Worm (Caenorhabditis elegans) whole organism, L4 larva: ENCODE measurements around the gene cyp-31A3.

ENCODE experiments used
- F49E8.2 ChIP-seq: sonication (generic microtip); optimal IDR thresholded peaks from 2 replicates; lab custom pipeline; 2016; ENCODE audit warnings: missing compliant biosample characterization, mild to moderate bottlenecking, missing genetic modification characterization, borderline replicate concordance
- Y48G9A.11 ChIP-seq: fragments of 200-800 bp; sonication (Bioruptor generic); IDR thresholded peaks from 2 replicates; pipeline ENCODE4 v1.3.6; 2022; ENCODE audit warnings: missing genetic modification reagents, missing genetic modification characterization, missing compliant biosample characterization
- aly-2 ChIP-seq: sonication (generic microtip); optimal IDR thresholded peaks from 2 replicates; lab custom pipeline; 2018; ENCODE audit warnings: missing biosample characterization, missing genetic modification characterization
- arid-1 ChIP-seq: fragments of 200-800 bp; sonication (Bioruptor generic); conservative IDR thresholded peaks from 2 replicates; pipeline ENCODE4 v1.3.6; 2022; ENCODE audit warnings: missing genetic modification reagents, missing genetic modification characterization, missing compliant biosample characterization
- attf-4 ChIP-seq: sonication (generic microtip); optimal IDR thresholded peaks from 3 replicates; lab custom pipeline; 2017; ENCODE audit warnings: missing biosample characterization, missing genetic modification characterization
- ceh-20 ChIP-seq: fragments of 200-800 bp; sonication (Bioruptor generic); IDR thresholded peaks from 2 replicates; pipeline ENCODE4 v1.3.6; 2022; ENCODE audit warnings: missing genetic modification reagents, missing genetic modification characterization, missing compliant biosample characterization
- ceh-44 ChIP-seq: fragments of 200-800 bp; sonication (Bioruptor generic); IDR thresholded peaks from 2 replicates; pipeline ENCODE4 v1.3.6; 2022; ENCODE audit warnings: missing genetic modification reagents, missing genetic modification characterization, missing compliant biosample characterization
- cey-2 ChIP-seq: sonication (generic microtip); optimal IDR thresholded peaks from 3 replicates; lab custom pipeline; 2017; ENCODE audit warnings: missing genetic modification characterization, mild to moderate bottlenecking, missing compliant biosample characterization, antibody characterized with exemption, borderline replicate concordance; ENCODE audit not compliant: insufficient read depth
- ctbp-1 ChIP-seq: fragments of 200-800 bp; sonication (Bioruptor generic); IDR thresholded peaks from 2 replicates; pipeline ENCODE4 v1.3.6; 2022; ENCODE audit warnings: missing genetic modification reagents, missing genetic modification characterization, missing compliant biosample characterization
- daf-16 ChIP-seq, 3 experiments: sonication (generic microtip); optimal IDR thresholded peaks; 2 replicates each; lab custom pipeline; 2016 to 2017; ENCODE audit warnings: missing genetic modification characterization in 3 of 3, missing genetic modification reagents in 3 of 3, mild to moderate bottlenecking in 2 of 3, missing compliant biosample characterization in 2 of 3, missing biosample characterization in 1 of 3, moderate library complexity in 1 of 3
- dpl-1 ChIP-seq: fragments of 150-350 bp; optimal IDR thresholded peaks from 2 replicates; lab custom pipeline; 2014; ENCODE audit warnings: missing biosample characterization, missing genetic modification reagents, missing genetic modification characterization
- gei-8 ChIP-seq: fragments of 200-800 bp; sonication (Bioruptor generic); optimal IDR thresholded peaks from 2 replicates; lab custom pipeline; 2018; ENCODE audit warnings: mild to moderate bottlenecking, missing genetic modification characterization, missing compliant biosample characterization
- hif-1 ChIP-seq, 2 experiments: sonication (generic microtip); optimal IDR thresholded peaks; 2 replicates each; lab custom pipeline; 2016 to 2017; ENCODE audit warnings: missing compliant biosample characterization in 2 of 2, missing genetic modification characterization in 2 of 2, missing genetic modification reagents in 2 of 2, missing genotype in 2 of 2, mild to moderate bottlenecking in 1 of 2
- hlh-11 ChIP-seq: fragments of 200-800 bp; sonication (Bioruptor generic); optimal IDR thresholded peaks from 2 replicates; lab custom pipeline; 2018; ENCODE audit warnings: mild to moderate bottlenecking, missing genetic modification characterization, missing compliant biosample characterization
- hlh-30 ChIP-seq: sonication (generic microtip); optimal IDR thresholded peaks from 2 replicates; lab custom pipeline; 2017; ENCODE audit warnings: antibody characterized with exemption, mild to moderate bottlenecking, missing genetic modification characterization, missing compliant biosample characterization; ENCODE audit not compliant: insufficient read depth
- hmg-1.1 ChIP-seq: fragments of 200-800 bp; sonication (Bioruptor generic); IDR thresholded peaks from 2 replicates; pipeline ENCODE4 v1.3.6; 2022; ENCODE audit warnings: missing genetic modification reagents, missing genetic modification characterization, missing compliant biosample characterization
- jun-1 ChIP-seq: fragments of 150-350 bp; optimal IDR thresholded peaks from 2 replicates; lab custom pipeline; 2014; ENCODE audit warnings: missing biosample characterization, missing genetic modification reagents, missing genetic modification characterization
- lin-1 ChIP-seq: fragments of 200-800 bp; sonication (Bioruptor generic); IDR thresholded peaks from 2 replicates; pipeline ENCODE4 v1.3.6; 2022; ENCODE audit warnings: missing genetic modification reagents, missing genetic modification characterization, missing compliant biosample characterization
- lin-13 ChIP-seq: fragments of 150-350 bp; optimal IDR thresholded peaks from 2 replicates; lab custom pipeline; 2014; ENCODE audit warnings: missing biosample characterization, missing genetic modification reagents, missing genetic modification characterization
- lin-15B ChIP-seq: fragments of 150-350 bp; sonication (generic microtip); optimal IDR thresholded peaks from 3 replicates; lab custom pipeline; 2014; ENCODE audit warnings: missing biosample characterization, missing genetic modification characterization
- lin-39 ChIP-seq: fragments of 150-350 bp; optimal IDR thresholded peaks from 2 replicates; lab custom pipeline; 2014; ENCODE audit warnings: missing biosample characterization, missing genetic modification reagents, missing genetic modification characterization
- madf-5 ChIP-seq, 2 experiments: fragments of 200-800 bp; sonication (Bioruptor generic); IDR thresholded peaks; 2 replicates each; pipeline ENCODE4 v1.3.6; 2022; ENCODE audit warnings: missing compliant biosample characterization in 2 of 2, missing genetic modification characterization in 2 of 2
- mep-1 ChIP-seq: fragments of 150-350 bp; sonication (generic microtip); optimal IDR thresholded peaks from 3 replicates; lab custom pipeline; 2014; ENCODE audit warnings: missing biosample characterization, missing genetic modification characterization
- mxl-2 ChIP-seq: fragments of 200-800 bp; sonication (Bioruptor generic); conservative IDR thresholded peaks from 2 replicates; pipeline ENCODE4 v1.3.6; 2022; ENCODE audit warnings: missing genetic modification reagents, missing genetic modification characterization, missing compliant biosample characterization
- mxl-3 ChIP-seq: fragments of 200-800 bp; sonication (Bioruptor generic); optimal IDR thresholded peaks from 2 replicates; lab custom pipeline; 2018; ENCODE audit warnings: mild to moderate bottlenecking, missing genetic modification characterization, missing compliant biosample characterization
- nhr-10 ChIP-seq: fragments of 150-350 bp; optimal IDR thresholded peaks from 2 replicates; lab custom pipeline; 2014; ENCODE audit warnings: missing biosample characterization, missing genetic modification characterization
- nhr-11 ChIP-seq: fragments of 150-350 bp; optimal IDR thresholded peaks from 2 replicates; lab custom pipeline; 2014; ENCODE audit warnings: missing biosample characterization, missing genetic modification characterization
- nhr-111 ChIP-seq: fragments of 200-800 bp; sonication (Bioruptor generic); optimal IDR thresholded peaks from 2 replicates; lab custom pipeline; 2018; ENCODE audit warnings: mild to moderate bottlenecking, missing genetic modification characterization, missing compliant biosample characterization
- nhr-48 ChIP-seq: sonication (generic microtip); optimal IDR thresholded peaks from 2 replicates; lab custom pipeline; 2016; ENCODE audit warnings: mild to moderate bottlenecking, missing genetic modification characterization, missing compliant biosample characterization
- nhr-77 ChIP-seq: fragments of 150-350 bp; optimal IDR thresholded peaks from 2 replicates; lab custom pipeline; 2014; ENCODE audit warnings: missing biosample characterization, missing genetic modification characterization
- pha-4 ChIP-seq, 2 experiments: fragments of 150-350 bp in 1 of 2; fragments of 200-800 bp in 1 of 2; sonication (Bioruptor generic) in 1 of 2; IDR thresholded peaks in 1 of 2; optimal IDR thresholded peaks in 1 of 2; 2 replicates each; pipeline versions ENCODE4 v1.3.6 to Lab custom; 2014 to 2022; ENCODE audit warnings: missing genetic modification characterization in 2 of 2, missing genetic modification reagents in 2 of 2, missing biosample characterization in 1 of 2, missing compliant biosample characterization in 1 of 2
- pqm-1 ChIP-seq: sonication (generic microtip); optimal IDR thresholded peaks from 2 replicates; lab custom pipeline; 2017; ENCODE audit warnings: missing biosample characterization, missing genetic modification characterization
- rbr-2 ChIP-seq: sonication (generic microtip); optimal IDR thresholded peaks from 2 replicates; lab custom pipeline; 2016; ENCODE audit warnings: missing genotype, missing genetic modification characterization, missing compliant biosample characterization
- unc-62 ChIP-seq, 3 experiments: fragments of 150-350 bp in 1 of 3; sonication (generic microtip); optimal IDR thresholded peaks in 2 of 3; peaks in 1 of 3; 1 replicate in 1 of 3; 2 replicates in 2 of 3; lab custom pipeline; 2014 to 2017; ENCODE audit warnings: missing biosample characterization in 3 of 3, missing genetic modification characterization in 3 of 3, missing genetic modification reagents in 3 of 3, missing genotype in 1 of 3
- vab-7 ChIP-seq: fragments of 200-800 bp; sonication (Bioruptor generic); IDR thresholded peaks from 2 replicates; pipeline ENCODE4 v1.3.6; 2022; ENCODE audit warnings: missing genetic modification reagents, missing genetic modification characterization, missing compliant biosample characterization
- zip-2 ChIP-seq: fragments of 150-350 bp; optimal IDR thresholded peaks from 2 replicates; lab custom pipeline; 2014; ENCODE audit warnings: missing biosample characterization, missing genetic modification characterization
- ztf-11 ChIP-seq: fragments of 150-350 bp; optimal IDR thresholded peaks from 2 replicates; lab custom pipeline; 2014; ENCODE audit warnings: missing biosample characterization, missing genetic modification characterization
- ztf-7 ChIP-seq: fragments of 150-350 bp; optimal IDR thresholded peaks from 2 replicates; lab custom pipeline; 2014; ENCODE audit warnings: missing biosample characterization, missing genetic modification characterization

Gene cyp-31A3

DNA sequence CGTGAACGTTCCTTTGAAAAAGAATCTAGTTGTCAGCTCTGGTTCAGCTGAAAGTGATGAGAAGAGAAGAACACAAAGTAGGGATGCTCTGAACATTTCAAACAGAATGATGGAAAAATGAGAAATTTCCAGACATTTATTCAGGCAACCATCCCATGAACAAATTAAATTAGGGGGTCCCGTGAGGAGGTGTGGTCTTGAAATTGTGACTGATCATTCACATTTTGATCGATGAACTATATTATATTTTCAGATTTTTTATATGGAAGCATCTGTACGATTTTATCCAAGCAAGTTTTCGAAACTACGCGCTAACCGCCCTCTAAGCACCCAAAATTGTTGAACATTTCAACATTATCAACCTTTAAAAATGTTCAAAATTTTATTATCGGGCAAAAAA is 15.2 kb downstream of the cyp-31A3 start, which contains the start of gene R11E3.19:
R11E3.19 (minus strand) TSS at position 101 of the 400 bp plus-strand sequence.
- TF ChIP-seq pqm-1 (tag; lab: Kevin White, UChicago) (no peak), pha-4 (GFP tag; IDR thresholded peaks at IDR 0.05; lab: Robert Waterston, UW) (no peak), pha-4 (tag; optimal IDR thresholded peaks at IDR 0.05; lab: Kevin White, UChicago) (no peak), nhr-48 (no peak), ceh-44 (GFP tag; lab: Robert Waterston, UW) (no peak), vab-7 (GFP tag; lab: Robert Waterston, UW) (no peak), lin-1 (GFP tag; lab: Robert Waterston, UW) (no peak), zip-2 (tag; lab: Kevin White, UChicago) (no peak), dpl-1 (GFP tag; lab: Kevin White, UChicago) (no peak), mxl-2 (GFP tag; lab: Robert Waterston, UW) (no peak), nhr-10 (tag; lab: Kevin White, UChicago) (no peak), arid-1 (GFP tag; lab: Robert Waterston, UW) (no peak), rbr-2 (tag; lab: Kevin White, UChicago) (no peak), nhr-77 (tag; lab: Kevin White, UChicago) (no peak), lin-15B (no peak), aly-2 (tag; lab: Kevin White, UChicago) (no peak), lin-39 (no peak), attf-4 (no peak)

DNA sequence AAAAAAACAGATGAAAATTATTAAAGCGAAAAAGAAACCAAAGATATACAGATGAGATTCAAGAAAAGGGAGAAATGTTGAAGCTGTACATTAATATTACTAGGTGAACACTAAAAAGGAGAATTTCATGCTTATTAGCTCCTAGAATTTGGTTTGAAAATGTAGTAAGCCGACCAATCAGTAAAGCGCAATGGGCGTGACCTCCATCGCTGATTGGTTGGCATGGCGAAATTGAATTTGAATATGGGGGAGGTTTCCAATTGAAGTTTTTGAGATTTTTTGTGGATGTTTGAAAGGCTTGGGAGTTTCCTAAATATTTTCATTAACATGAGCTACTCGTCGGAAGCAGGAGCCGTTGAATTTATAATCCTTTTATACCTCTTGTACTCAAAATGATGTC is 15.7 kb downstream of the cyp-31A3 start:
- TF ChIP-seq nhr-10 (tag; lab: Kevin White, UChicago) (no peak), nhr-77 (tag; lab: Kevin White, UChicago) (no peak), hlh-11 (tag; lab: Kevin White, UChicago) (no peak), gei-8 (GFP tag; lab: Kevin White, UChicago) (no peak), rbr-2 (tag; lab: Kevin White, UChicago) (no peak), ctbp-1 (GFP tag; lab: Robert Waterston, UW) (no peak), mep-1 (no peak), hmg-1.1 (no peak), vab-7 (GFP tag; lab: Robert Waterston, UW) (no peak), unc-62 (GFP tag; optimal IDR thresholded peaks at IDR 0.05 in 1 of 2; lab: Kevin White, UChicago) (no peak), unc-62 (tag; optimal IDR thresholded peaks at IDR 0.05; lab: Kevin White, UChicago) (no peak), hlh-30 (tag; lab: Kevin White, UChicago) (no peak), hif-1 (tag; optimal IDR thresholded peaks at IDR 0.05; lab: Kevin White, UChicago) (no peak), jun-1 (tag; lab: Kevin White, UChicago) (no peak)

DNA sequence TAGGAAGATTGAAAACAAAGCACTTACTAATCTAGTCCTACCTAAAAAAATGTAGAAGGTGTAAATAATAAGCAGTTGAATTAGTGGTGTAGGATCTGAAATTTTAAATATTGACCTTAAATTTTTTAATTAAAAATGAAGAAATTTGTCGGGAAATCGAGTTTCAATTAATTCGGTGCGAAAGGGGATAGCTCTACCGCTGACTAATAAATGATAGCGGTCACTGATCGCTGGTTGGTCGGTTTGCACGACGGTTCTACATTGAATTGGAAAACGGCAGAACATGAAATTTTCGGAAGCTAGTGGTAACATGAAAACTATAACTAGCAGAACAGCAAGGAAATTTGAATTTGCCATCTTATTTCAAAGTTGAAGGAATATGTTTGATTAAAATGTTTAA is 19.3 kb downstream of the cyp-31A3 start, which contains the start of gene set-15:
set-15 (minus strand) TSS at position 101 of the 400 bp plus-strand sequence.
- TF ChIP-seq ceh-20 (GFP tag; lab: Robert Waterston, UW) (no peak), F49E8.2 (no peak), ztf-11 (tag; lab: Kevin White, UChicago) (no peak), madf-5 (GFP tag; IDR thresholded peaks at IDR 0.05; lab: Robert Waterston, UW) (no peak), nhr-111 (GFP tag; lab: Kevin White, UChicago) (no peak), mxl-3 (GFP tag; lab: Kevin White, UChicago) (no peak), lin-13 (GFP tag; lab: Kevin White, UChicago) (no peak), ztf-7 (no peak), Y48G9A.11 (GFP tag; lab: Robert Waterston, UW) (no peak), daf-16 (GFP tag; optimal IDR thresholded peaks at IDR 0.05; lab: Kevin White, UChicago) (no peak), daf-16 (tag; optimal IDR thresholded peaks at IDR 0.05; lab: Kevin White, UChicago) (no peak), cey-2 (tag; lab: Kevin White, UChicago) (no peak), nhr-11 (tag; lab: Kevin White, UChicago) (no peak)
